Fruit fly (Drosophila melanogaster) whole organism, adult: Measurements from ENCODE around the gene CtsL4.
A peak's percentile ranks its signal among the peaks of the same experiment; 100 is the strongest.

Experiments used
- CG11617 ChIP-seq: fragments of 200-800 bp; sonication (Bioruptor generic); optimal IDR thresholded peaks from 2 replicates; lab custom pipeline; 2017; ENCODE audit warnings: mild to moderate bottlenecking, missing biosample characterization, missing genetic modification reagents, missing genetic modification characterization
- CG5204 ChIP-seq: fragments of 200-800 bp; sonication (Bioruptor generic); optimal IDR thresholded peaks from 2 replicates; lab custom pipeline; 2016; ENCODE audit warnings: missing biosample characterization, missing genetic modification characterization
- toe ChIP-seq: fragments of 200-800 bp; sonication (Bioruptor generic); optimal IDR thresholded peaks from 2 replicates; lab custom pipeline; 2016; ENCODE audit warnings: missing biosample characterization, missing genetic modification characterization

DNA sequence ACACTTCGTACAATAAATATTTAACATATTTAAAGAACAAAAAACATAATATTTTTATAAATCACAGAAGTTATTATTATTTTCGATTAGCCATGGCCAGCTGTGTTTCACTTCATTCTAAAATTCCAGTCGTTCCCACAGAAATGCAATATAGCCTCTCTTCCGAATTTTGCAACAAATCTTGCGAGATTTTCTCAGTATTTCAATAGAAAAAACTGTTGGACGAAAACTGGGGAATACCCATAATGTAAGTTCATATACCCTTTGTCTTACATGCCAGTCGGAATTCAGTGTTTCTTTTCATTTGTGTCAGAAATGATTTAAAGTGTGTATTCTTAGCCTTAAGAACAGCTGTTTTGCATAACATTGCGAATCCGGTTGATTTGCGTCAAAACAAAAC lies at the start of gene CtsL4, which contains the start of gene ClpP:
- TF ChIP-seq CG11617 (peak; percentile 35), toe (GFP tag; lab: Kevin White, UChicago) (no peak), CG5204 (GFP tag; lab: Kevin White, UChicago) (no peak)
